Worm (Caenorhabditis elegans): ENCODE measurements around the gene F53B7.4.

DNA sequence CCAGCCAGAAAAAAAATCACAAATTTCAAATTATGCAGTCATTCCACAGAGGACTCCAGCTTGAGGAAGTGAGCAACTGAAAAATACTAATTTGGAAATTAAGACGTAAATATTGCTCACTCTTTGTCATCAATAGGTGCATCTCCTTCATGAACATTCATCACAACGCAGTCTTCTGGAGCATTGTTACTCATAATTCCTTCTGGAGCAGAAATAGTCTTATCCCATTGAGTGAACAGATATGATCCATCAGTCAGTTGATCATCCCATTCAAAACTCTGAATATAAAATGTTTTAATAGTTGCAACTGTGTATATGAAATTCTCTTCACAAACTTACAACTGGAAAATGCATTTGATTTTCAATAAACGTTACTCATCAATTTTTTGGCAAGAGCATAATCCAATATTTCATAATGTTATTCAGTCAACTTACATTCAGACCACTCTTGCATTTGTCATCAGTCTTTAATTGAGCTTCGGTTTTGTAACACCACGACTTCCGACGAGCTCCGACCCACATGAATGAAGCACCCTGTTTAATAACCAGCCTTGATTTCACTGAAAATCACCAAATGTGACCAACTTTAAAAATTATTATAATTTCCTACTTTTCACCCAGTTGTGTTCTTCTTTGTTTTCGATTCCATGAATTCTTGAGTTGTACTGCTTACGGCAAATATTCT lies 48.7 kb downstream of the F53B7.4 start:
- TF ChIP-seq nhr-25 (tag; optimal IDR thresholded peaks at IDR 0.05) (peak; percentile 43), lin-39 (tag; optimal IDR thresholded peaks at IDR 0.05) (no peak), pha-4 (tag; optimal IDR thresholded peaks at IDR 0.05) (peak; percentile 16), sea-2 (GFP tag; optimal IDR thresholded peaks at IDR 0.05) (no peak), zag-1 (tag; optimal IDR thresholded peaks at IDR 0.05) (no peak), skn-1 (tag; optimal IDR thresholded peaks at IDR 0.05) (no peak), ceh-28 (tag; optimal IDR thresholded peaks at IDR 0.05) (no peak), elt-2 (tag; optimal IDR thresholded peaks at IDR 0.05) (no peak), unc-62 (GFP tag; optimal IDR thresholded peaks at IDR 0.05) (no peak), fos-1 (tag; optimal IDR thresholded peaks at IDR 0.05) (no peak), egl-27 (tag; optimal IDR thresholded peaks at IDR 0.05) (no peak)
